Worm (Caenorhabditis elegans) whole organism, late embryonic: ENCODE measurements around the gene H29C22.1.
A peak's percentile ranks its signal among the peaks of the same experiment; 100 is the strongest.

Source experiments
- Y22D7AL.16 ChIP-seq: sonication (generic microtip); optimal IDR thresholded peaks from 2 replicates; lab custom pipeline; 2016; ENCODE audit warnings: missing genetic modification characterization, missing compliant biosample characterization
- elt-2 ChIP-seq: sonication (generic microtip); optimal IDR thresholded peaks from 2 replicates; lab custom pipeline; 2016; ENCODE audit warnings: missing genetic modification reagents, missing genetic modification characterization, missing compliant biosample characterization

The H29C22.1 gene

ce11 chrX:9261626-9262189 lies 49.4 kb downstream of the H29C22.1 start:
- TF ChIP-seq elt-2 (peak; percentile 5), Y22D7AL.16 (no peak)
